Fruit fly (Drosophila melanogaster): ENCODE data around the gene CG42709.
A peak's percentile ranks its signal among the peaks of the same experiment; 100 is the strongest.

Gene CG42709

dm6 chr3L:12814806-12815205 lies 24.8 kb downstream of the CG42709 start:
- peak; percentile 40 for TF ChIP-seq bigmax (GFP tag; optimal IDR thresholded peaks at IDR 0.05)
- peak; percentile 43; the same call in 1 of the 2 replicates for TF ChIP-seq Scr (GFP tag; IDR thresholded peaks at IDR 0.05; ENCODE audit: partially characterized antibody)
- no peak for TF ChIP-seq CG14710 (tag; optimal IDR thresholded peaks at IDR 0.05)
- TF ChIP-seq CG15601 (tag; optimal IDR thresholded peaks at IDR 0.05): no peak
- TF ChIP-seq B-H2 (GFP tag; optimal IDR thresholded peaks at IDR 0.05): no peak
- no peak for TF ChIP-seq sisA (GFP tag; IDR thresholded peaks at IDR 0.05)
- no peak for TF ChIP-seq repo (GFP tag; optimal IDR thresholded peaks at IDR 0.05)
- no peak for TF ChIP-seq Ada2b (GFP tag; IDR thresholded peaks at IDR 0.05)
- TF ChIP-seq unpg (GFP tag; optimal IDR thresholded peaks at IDR 0.05): no peak
- peak; percentile 63; the same call in 1 of the 2 replicates for TF ChIP-seq ato (GFP tag; IDR thresholded peaks at IDR 0.05; ENCODE audit: partially characterized antibody)
- no peak for TF ChIP-seq odd (GFP tag; optimal IDR thresholded peaks at IDR 0.05)
- TF ChIP-seq CG13296 (GFP tag; optimal IDR thresholded peaks at IDR 0.05): no peak
- no peak for TF ChIP-seq CG8478 (optimal IDR thresholded peaks at IDR 0.05)
- peak; percentile 57; the same call in 2 of the 3 replicates for TF ChIP-seq CG16813 (GFP tag; IDR thresholded peaks at IDR 0.05; ENCODE audit: partially characterized antibody)
- TF ChIP-seq HLH54F (GFP tag; optimal IDR thresholded peaks at IDR 0.05): no peak
- peak; percentile 6 for TF ChIP-seq CG12659 (GFP tag; optimal IDR thresholded peaks at IDR 0.05)
- peak; percentile 50; the same call in 1 of the 2 replicates for TF ChIP-seq tna (GFP tag; IDR thresholded peaks at IDR 0.05; ENCODE audit: partially characterized antibody)
- TF ChIP-seq tio (GFP tag; optimal IDR thresholded peaks at IDR 0.05): no peak
- no peak for TF ChIP-seq sc (optimal IDR thresholded peaks at IDR 0.05)
- TF ChIP-seq sc (GFP tag; optimal IDR thresholded peaks at IDR 0.05): no peak
- TF ChIP-seq knrl (GFP tag; IDR thresholded peaks at IDR 0.05; ENCODE audit: partially characterized antibody): peak; percentile 28; the same call in 2 of the 3 replicates
- peak; percentile 55; the same call in 2 of the 3 replicates for TF ChIP-seq vnd (GFP tag; IDR thresholded peaks at IDR 0.05; ENCODE audit: partially characterized antibody)
- no peak for TF ChIP-seq CG10959 (GFP tag; IDR thresholded peaks at IDR 0.05)
- peak; percentile 57; the same call in 1 of the 3 replicates for TF ChIP-seq Opbp (GFP tag; IDR thresholded peaks at IDR 0.05; ENCODE audit: partially characterized antibody)
- no peak for TF ChIP-seq Doc2 (GFP tag; IDR thresholded peaks at IDR 0.05)
- TF ChIP-seq CG12104 (GFP tag; optimal IDR thresholded peaks at IDR 0.05): no peak
- no peak for TF ChIP-seq CG30020 (tag; optimal IDR thresholded peaks at IDR 0.05)
- no peak for TF ChIP-seq CG2120 (GFP tag; optimal IDR thresholded peaks at IDR 0.05)
- peak; percentile 98 for TF ChIP-seq Bdp1 (GFP tag; optimal IDR thresholded peaks at IDR 0.05)
- no peak for TF ChIP-seq CG18599 (GFP tag; optimal IDR thresholded peaks at IDR 0.05)
- no peak for TF ChIP-seq Hr78 (GFP tag; optimal IDR thresholded peaks at IDR 0.05)
- TF ChIP-seq lmd (GFP tag; IDR thresholded peaks at IDR 0.05): no peak
- TF ChIP-seq ase (GFP tag; IDR thresholded peaks at IDR 0.05): no peak
- TF ChIP-seq Xrp1 (GFP tag; IDR thresholded peaks at IDR 0.05): 0 out of 2 replicates have a peak, but pooled peaks have one; percentile 10
- peak; percentile 83 for TF ChIP-seq CG7963 (GFP tag; IDR thresholded peaks at IDR 0.05; ENCODE audit: partially characterized antibody)
- TF ChIP-seq disco-r (GFP tag; optimal IDR thresholded peaks at IDR 0.05): no peak
- no peak for TF ChIP-seq sim (GFP tag; IDR thresholded peaks at IDR 0.05)
- TF ChIP-seq stc (GFP tag; IDR thresholded peaks at IDR 0.05): no peak
- peak; percentile 69 for TF ChIP-seq Bgb (GFP tag; IDR thresholded peaks at IDR 0.05; ENCODE audit: partially characterized antibody)
- TF ChIP-seq CG1529 (GFP tag; optimal IDR thresholded peaks at IDR 0.05): no peak
- TF ChIP-seq CG17359 (tag; optimal IDR thresholded peaks at IDR 0.05): no peak
- peak; percentile 24 for TF ChIP-seq CG15479 (GFP tag; optimal IDR thresholded peaks at IDR 0.05)
- no peak for TF ChIP-seq gro (GFP tag; optimal IDR thresholded peaks at IDR 0.05)
- TF ChIP-seq ranshi (GFP tag; IDR thresholded peaks at IDR 0.05): no peak
- TF ChIP-seq H2.0 (GFP tag; IDR thresholded peaks at IDR 0.05): no peak
- TF ChIP-seq Hr3 (GFP tag; optimal IDR thresholded peaks at IDR 0.05): no peak
- no peak for TF ChIP-seq ash1 (GFP tag; optimal IDR thresholded peaks at IDR 0.05)
- TF ChIP-seq bsh (GFP tag; optimal IDR thresholded peaks at IDR 0.05): no peak
- no peak for TF ChIP-seq fru (optimal IDR thresholded peaks at IDR 0.05)
- no peak for TF ChIP-seq kay (GFP tag; optimal IDR thresholded peaks at IDR 0.05)
- TF ChIP-seq CG2129 (GFP tag; IDR thresholded peaks at IDR 0.05; ENCODE audit: partially characterized antibody): no peak
